Worm (Caenorhabditis elegans) whole organism, young adult: ENCODE measurements around the gene C44B11.4.

ENCODE experiments used
- B0019.2 ChIP-seq: fragments of 200-800 bp; sonication (Bioruptor generic); conservative IDR thresholded peaks from 2 replicates; pipeline ENCODE4 v1.3.6; 2022; ENCODE audit warnings: missing genetic modification reagents, missing genetic modification characterization, missing compliant biosample characterization
- Y67H2A.10 ChIP-seq: fragments of 200-800 bp; sonication (Bioruptor generic); conservative IDR thresholded peaks from 2 replicates; pipeline ENCODE4 v1.3.6; 2022; ENCODE audit warnings: missing genetic modification reagents, missing genetic modification characterization, missing compliant biosample characterization
- akir-1 ChIP-seq: fragments of 200-800 bp; sonication (Bioruptor generic); optimal IDR thresholded peaks from 2 replicates; lab custom pipeline; 2018; ENCODE audit warnings: mild to moderate bottlenecking, missing genetic modification characterization, moderate library complexity, missing compliant biosample characterization
- dpl-1 ChIP-seq: fragments of 150-350 bp; optimal IDR thresholded peaks from 2 replicates; lab custom pipeline; 2014; ENCODE audit warnings: missing biosample characterization, missing genetic modification reagents, missing genetic modification characterization
- mes-4 ChIP-seq: sonication (generic microtip); optimal IDR thresholded peaks from 2 replicates; lab custom pipeline; 2016; ENCODE audit warnings: missing genotype, missing genetic modification characterization, missing compliant biosample characterization
- pha-4 ChIP-seq: fragments of 150-350 bp; sonication (generic microtip); optimal IDR thresholded peaks from 2 replicates; lab custom pipeline; 2014; ENCODE audit warnings: missing biosample characterization, missing genetic modification reagents, missing genetic modification characterization

- TF ChIP-seq mes-4 (tag; lab: Kevin White, UChicago): no peak
- no peak for TF ChIP-seq dpl-1 (GFP tag; lab: Kevin White, UChicago)
- no peak for TF ChIP-seq akir-1
- no peak for TF ChIP-seq pha-4 (tag; lab: Kevin White, UChicago)
- no peak for TF ChIP-seq Y67H2A.10 (GFP tag; lab: Robert Waterston, UW)
- no peak for TF ChIP-seq B0019.2
Observed at ce11 chrIII:3103905-3104360, 39.6 kb downstream of the C44B11.4 start, which contains the start of gene Y53G8B.2.
